Worm (Caenorhabditis elegans) whole organism, mixed stage, embryonic: ENCODE data around the gene catp-2.

Experiments
- ceh-39 ChIP-seq: fragments of 150-350 bp; optimal IDR thresholded peaks from 2 replicates; lab custom pipeline; 2014; ENCODE audit warnings: missing biosample characterization, missing genetic modification characterization
- lin-13 ChIP-seq: fragments of 150-350 bp; optimal IDR thresholded peaks from 2 replicates; lab custom pipeline; 2014; ENCODE audit warnings: missing biosample characterization, missing genetic modification characterization
- lsy-2 ChIP-seq: fragments of 150-350 bp; optimal IDR thresholded peaks from 2 replicates; lab custom pipeline; 2014; ENCODE audit warnings: missing biosample characterization, missing genetic modification characterization
- mls-2 ChIP-seq: sonication (generic microtip); optimal IDR thresholded peaks from 2 replicates; lab custom pipeline; 2016; ENCODE audit warnings: mild to moderate bottlenecking, missing genetic modification characterization, moderate library complexity, missing compliant biosample characterization
- nhr-12 ChIP-seq: fragments of 150-350 bp; optimal IDR thresholded peaks from 2 replicates; lab custom pipeline; 2014; ENCODE audit warnings: missing biosample characterization, missing genetic modification characterization
- pha-4 ChIP-seq: fragments of 150-350 bp; optimal IDR thresholded peaks from 2 replicates; lab custom pipeline; 2018; ENCODE audit warnings: missing biosample characterization, missing genetic modification reagents, missing genetic modification characterization
- unc-39 ChIP-seq: fragments of 150-350 bp; optimal IDR thresholded peaks from 2 replicates; lab custom pipeline; 2014; ENCODE audit warnings: missing biosample characterization, missing genetic modification characterization
- unc-62 ChIP-seq: fragments of 150-350 bp; optimal IDR thresholded peaks from 2 replicates; lab custom pipeline; 2014; ENCODE audit warnings: missing biosample characterization, missing genetic modification reagents, missing genetic modification characterization

DNA sequence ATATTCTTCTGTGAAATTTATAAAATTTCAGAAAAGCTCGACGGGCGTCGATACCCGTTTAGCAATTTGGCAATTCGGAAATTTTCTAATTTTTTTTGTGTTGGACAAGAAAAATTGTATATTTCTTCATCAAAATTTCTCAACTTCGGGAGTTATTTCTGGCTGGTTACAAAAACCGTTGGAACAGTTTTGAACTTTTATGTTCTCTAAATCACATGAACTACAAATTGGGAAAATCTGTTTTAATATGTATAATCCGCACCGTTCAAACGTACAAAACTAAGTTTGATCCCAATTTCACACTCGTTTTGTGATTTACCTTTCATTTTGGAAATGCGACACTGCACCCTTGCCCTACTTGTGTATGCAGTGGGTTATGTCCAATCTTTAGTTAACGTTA, 49.1 kb upstream of the catp-2 start, which contains the start of gene T19H12.3:
- TF ChIP-seq mls-2 (tag; lab: Kevin White, UChicago) (no peak), lsy-2 (tag; lab: Kevin White, UChicago) (no peak), unc-62 (GFP tag; lab: Kevin White, UChicago) (no peak), ceh-39 (tag; lab: Kevin White, UChicago) (no peak), pha-4 (tag; lab: Kevin White, UChicago) (no peak), lin-13 (no peak), nhr-12 (tag; lab: Kevin White, UChicago) (no peak), unc-39 (no peak)
